Worm (Caenorhabditis elegans) whole organism, young adult: ENCODE results near the gene prdh-1.
A peak's percentile ranks its signal among the peaks of the same experiment; 100 is the strongest.

Experiments used
- B0336.3 ChIP-seq: fragments of 200-800 bp; sonication (Bioruptor generic); IDR thresholded peaks from 2 replicates; pipeline ENCODE4 v1.3.6; 2022; ENCODE audit warnings: missing genetic modification characterization, missing compliant biosample characterization
- C06A6.2 ChIP-seq: fragments of 200-800 bp; sonication (Bioruptor generic); conservative IDR thresholded peaks from 2 replicates; pipeline ENCODE4 v1.3.6; 2022; ENCODE audit warnings: missing genetic modification characterization, missing compliant biosample characterization
- F33H1.4 ChIP-seq: fragments of 200-800 bp; sonication (Bioruptor generic); IDR thresholded peaks from 2 replicates; pipeline ENCODE4 v1.3.6; 2022; ENCODE audit warnings: missing genetic modification reagents, missing genetic modification characterization, missing compliant biosample characterization
- F37B4.10 ChIP-seq: fragments of 200-800 bp; sonication (Bioruptor generic); IDR thresholded peaks from 2 replicates; pipeline ENCODE4 v1.3.6; 2022; ENCODE audit warnings: missing genetic modification characterization, missing compliant biosample characterization
- F49E8.2 ChIP-seq: sonication (generic microtip); optimal IDR thresholded peaks from 3 replicates; lab custom pipeline; 2017; ENCODE audit warnings: missing genetic modification characterization, mild to moderate bottlenecking, missing compliant biosample characterization, antibody characterized with exemption, moderate library complexity; ENCODE audit not compliant: insufficient read depth
- F55B11.4 ChIP-seq: sonication (generic microtip); optimal IDR thresholded peaks from 2 replicates; lab custom pipeline; 2016; ENCODE audit warnings: missing compliant biosample characterization, missing genetic modification characterization, borderline replicate concordance; ENCODE audit not compliant: insufficient read depth
- T26A5.8 ChIP-seq: sonication (generic microtip); optimal IDR thresholded peaks from 2 replicates; lab custom pipeline; 2016; ENCODE audit warnings: missing genetic modification characterization, missing compliant biosample characterization
- Y53G8AR.9 ChIP-seq: fragments of 200-800 bp; sonication (Bioruptor generic); conservative IDR thresholded peaks from 2 replicates; pipeline ENCODE4 v1.3.6; 2022; ENCODE audit warnings: missing genetic modification reagents, missing genetic modification characterization, missing compliant biosample characterization
- Y56A3A.18 ChIP-seq: fragments of 200-800 bp; sonication (Bioruptor generic); IDR thresholded peaks from 2 replicates; pipeline ENCODE4 v1.3.6; 2022; ENCODE audit warnings: missing genetic modification reagents, missing genetic modification characterization, missing compliant biosample characterization
- Y95B8A.8 ChIP-seq: fragments of 200-800 bp; sonication (Bioruptor generic); IDR thresholded peaks from 2 replicates; pipeline ENCODE4 v1.3.6; 2022; ENCODE audit warnings: missing genetic modification reagents, missing genetic modification characterization, missing compliant biosample characterization
- ZK185.1 ChIP-seq: sonication (generic microtip); optimal IDR thresholded peaks from 2 replicates; lab custom pipeline; 2016; ENCODE audit warnings: mild to moderate bottlenecking, missing genetic modification characterization, missing compliant biosample characterization; ENCODE audit not compliant: poor library complexity, severe bottlenecking
- aptf-3 ChIP-seq: fragments of 200-800 bp; sonication (Bioruptor generic); IDR thresholded peaks from 2 replicates; pipeline ENCODE4 v1.3.6; 2022; ENCODE audit warnings: missing genetic modification characterization, missing compliant biosample characterization
- atf-7 ChIP-seq: sonication (generic microtip); optimal IDR thresholded peaks from 2 replicates; lab custom pipeline; 2017; ENCODE audit warnings: mild to moderate bottlenecking, missing genetic modification characterization, missing compliant biosample characterization
- attf-6 ChIP-seq: fragments of 200-800 bp; sonication (Bioruptor generic); IDR thresholded peaks from 2 replicates; pipeline ENCODE4 v1.3.6; 2022; ENCODE audit warnings: missing genetic modification reagents, missing genetic modification characterization, missing compliant biosample characterization
- ceh-100 ChIP-seq: fragments of 200-800 bp; sonication (Bioruptor generic); IDR thresholded peaks from 2 replicates; pipeline ENCODE4 v1.3.6; 2022; ENCODE audit warnings: missing genetic modification reagents, missing genetic modification characterization, missing compliant biosample characterization
- die-1 ChIP-seq: sonication (generic microtip); optimal IDR thresholded peaks from 2 replicates; lab custom pipeline; 2016; ENCODE audit warnings: missing genotype, mild to moderate bottlenecking, missing genetic modification characterization, missing compliant biosample characterization
- dox-1 ChIP-seq: fragments of 200-800 bp; sonication (Bioruptor generic); IDR thresholded peaks from 2 replicates; pipeline ENCODE4 v1.3.6; 2022; ENCODE audit warnings: missing genetic modification reagents, missing genetic modification characterization, missing compliant biosample characterization
- dpff-1 ChIP-seq: sonication (generic microtip); optimal IDR thresholded peaks from 2 replicates; lab custom pipeline; 2017; ENCODE audit warnings: mild to moderate bottlenecking, missing genetic modification characterization, missing compliant biosample characterization
- egl-18 ChIP-seq: fragments of 200-800 bp; sonication (Bioruptor generic); IDR thresholded peaks from 2 replicates; pipeline ENCODE4 v1.3.6; 2022; ENCODE audit warnings: missing genetic modification reagents, missing genetic modification characterization, missing compliant biosample characterization
- hmg-1.2 ChIP-seq: fragments of 200-800 bp; sonication (Bioruptor generic); IDR thresholded peaks from 2 replicates; pipeline ENCODE4 v1.3.6; 2022; ENCODE audit warnings: missing genetic modification reagents, missing genetic modification characterization, missing compliant biosample characterization
- hsf-1 ChIP-seq: fragments of 200-800 bp; sonication (Bioruptor generic); IDR thresholded peaks from 2 replicates; pipeline ENCODE4 v1.3.6; 2022; ENCODE audit warnings: missing genetic modification reagents, missing genetic modification characterization, missing compliant biosample characterization
- lin-35 ChIP-seq, 3 experiments: fragments of 150-350 bp in 2 of 3; sonication (generic microtip) in 1 of 3; optimal IDR thresholded peaks; 2 replicates each; lab custom pipeline; 2014 to 2018; ENCODE audit warnings: missing biosample characterization in 3 of 3, missing genetic modification characterization in 3 of 3, missing genetic modification reagents in 3 of 3
- lin-54 ChIP-seq: fragments of 200-800 bp; sonication (Bioruptor generic); optimal IDR thresholded peaks from 2 replicates; lab custom pipeline; 2018; ENCODE audit warnings: mild to moderate bottlenecking, missing genetic modification characterization, missing compliant biosample characterization
- lir-1 ChIP-seq: fragments of 200-800 bp; sonication (Bioruptor generic); conservative IDR thresholded peaks from 2 replicates; pipeline ENCODE4 v1.3.6; 2022; ENCODE audit warnings: missing genetic modification reagents, missing genetic modification characterization, missing compliant biosample characterization
- lsl-1 ChIP-seq: fragments of 200-800 bp; sonication (Bioruptor generic); optimal IDR thresholded peaks from 2 replicates; lab custom pipeline; 2018; ENCODE audit warnings: mild to moderate bottlenecking, missing genetic modification characterization, moderate library complexity, missing compliant biosample characterization
- madf-3 ChIP-seq: fragments of 200-800 bp; sonication (Bioruptor generic); IDR thresholded peaks from 2 replicates; pipeline ENCODE4 v1.3.6; 2022; ENCODE audit warnings: missing genetic modification reagents, missing genetic modification characterization, missing compliant biosample characterization
- madf-6 ChIP-seq: fragments of 200-800 bp; sonication (Bioruptor generic); IDR thresholded peaks from 2 replicates; pipeline ENCODE4 v1.3.6; 2022; ENCODE audit warnings: missing genetic modification reagents, missing genetic modification characterization, missing compliant biosample characterization
- pbrm-1 ChIP-seq: fragments of 200-800 bp; sonication (Bioruptor generic); IDR thresholded peaks from 2 replicates; pipeline ENCODE4 v1.3.6; 2022; ENCODE audit warnings: missing genetic modification reagents, missing genetic modification characterization, missing compliant biosample characterization
- pha-4 ChIP-seq: fragments of 150-350 bp; sonication (generic microtip); optimal IDR thresholded peaks from 2 replicates; lab custom pipeline; 2014; ENCODE audit warnings: missing biosample characterization, missing genetic modification reagents, missing genetic modification characterization
- rcor-1 ChIP-seq: fragments of 200-800 bp; sonication (Bioruptor generic); IDR thresholded peaks from 2 replicates; pipeline ENCODE4 v1.3.6; 2022; ENCODE audit warnings: missing genetic modification reagents, missing genetic modification characterization, missing compliant biosample characterization
- snpc-1.1 ChIP-seq: sonication (generic microtip); optimal IDR thresholded peaks from 2 replicates; lab custom pipeline; 2017; ENCODE audit warnings: missing genetic modification characterization, mild to moderate bottlenecking, missing compliant biosample characterization, antibody characterized with exemption, moderate library complexity, missing genotype, missing genetic modification reagents; ENCODE audit not compliant: insufficient read depth
- snpc-1.3 ChIP-seq: sonication (generic microtip); optimal IDR thresholded peaks from 2 replicates; lab custom pipeline; 2017; ENCODE audit warnings: missing genetic modification characterization, mild to moderate bottlenecking, missing compliant biosample characterization, antibody characterized with exemption, moderate library complexity, missing genotype, missing genetic modification reagents; ENCODE audit not compliant: insufficient read depth
- snpc-4 ChIP-seq, 5 experiments: fragments of 150-350 bp in 1 of 5; sonication (generic microtip) in 4 of 5; optimal IDR thresholded peaks; 2 replicates each; lab custom pipeline; 2014 to 2018; ENCODE audit warnings: missing genetic modification characterization in 5 of 5, missing biosample characterization in 3 of 5, antibody characterized with exemption in 2 of 5, mild to moderate bottlenecking in 2 of 5, missing compliant biosample characterization in 2 of 5, missing genotype in 2 of 5, moderate library complexity in 2 of 5, missing genetic modification reagents in 1 of 5
- sptf-2 ChIP-seq: fragments of 200-800 bp; sonication (Bioruptor generic); optimal IDR thresholded peaks from 2 replicates; lab custom pipeline; 2018; ENCODE audit warnings: mild to moderate bottlenecking, missing genetic modification characterization, missing compliant biosample characterization
- tbp1 ChIP-seq: fragments of 200-800 bp; sonication (Bioruptor generic); optimal IDR thresholded peaks from 2 replicates; lab custom pipeline; 2018; ENCODE audit warnings: mild to moderate bottlenecking, missing genetic modification characterization, missing compliant biosample characterization
- unc-130 ChIP-seq: sonication (generic microtip); optimal IDR thresholded peaks from 2 replicates; lab custom pipeline; 2016; ENCODE audit warnings: missing genetic modification reagents, missing genetic modification characterization, missing compliant biosample characterization
- zfh-2 ChIP-seq: fragments of 200-800 bp; sonication (Bioruptor generic); conservative IDR thresholded peaks from 2 replicates; pipeline ENCODE4 v1.3.6; 2022; ENCODE audit warnings: missing genetic modification reagents, missing genetic modification characterization, missing compliant biosample characterization
- ztf-3 ChIP-seq: fragments of 200-800 bp; sonication (Bioruptor generic); optimal IDR thresholded peaks from 2 replicates; lab custom pipeline; 2018; ENCODE audit warnings: mild to moderate bottlenecking, missing genetic modification characterization, missing compliant biosample characterization
- ztf-6 ChIP-seq: fragments of 200-800 bp; sonication (Bioruptor generic); IDR thresholded peaks from 2 replicates; pipeline ENCODE4 v1.3.6; 2022; ENCODE audit warnings: missing genetic modification reagents, missing genetic modification characterization, missing compliant biosample characterization

Gene prdh-1

DNA sequence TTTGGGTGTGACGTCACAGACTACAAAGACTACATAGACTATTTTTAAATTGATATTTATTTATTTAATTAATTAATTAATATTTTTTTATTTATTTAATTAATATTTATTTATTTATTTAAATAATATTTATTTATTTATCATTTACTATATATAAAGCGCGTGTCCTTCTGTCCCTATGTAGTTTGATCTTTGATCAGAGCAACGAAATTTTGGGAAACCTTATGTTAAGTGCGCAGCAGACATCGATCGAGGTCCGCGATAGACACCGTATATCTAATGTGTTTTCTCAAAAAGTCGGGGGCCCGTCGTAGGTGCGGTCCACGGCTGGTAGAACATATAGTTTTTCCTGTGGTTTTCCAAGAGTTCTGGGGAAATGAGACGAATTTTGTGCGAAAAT lies 8.5 kb upstream of the prdh-1 start:
- TF ChIP-seq pbrm-1 (peak; percentile 73), lsl-1 (GFP tag; lab: Kevin White, UChicago) (peak; percentile 6), tbp1 (GFP tag; lab: Kevin White, UChicago) (peak; percentile 1), snpc-1.1 (peak; percentile 30), hmg-1.2 (GFP tag; lab: Robert Waterston, UW) (peak; percentile 68), attf-6 (GFP tag; lab: Robert Waterston, UW) (peak; percentile 94), snpc-4 (GFP tag; optimal IDR thresholded peaks at IDR 0.05; lab: Kevin White, UChicago) (peak; percentile 29), snpc-4 (tag; optimal IDR thresholded peaks at IDR 0.05; lab: Kevin White, UChicago) (peak in 2 of 4 experiments; percentile 38 to 89)

DNA sequence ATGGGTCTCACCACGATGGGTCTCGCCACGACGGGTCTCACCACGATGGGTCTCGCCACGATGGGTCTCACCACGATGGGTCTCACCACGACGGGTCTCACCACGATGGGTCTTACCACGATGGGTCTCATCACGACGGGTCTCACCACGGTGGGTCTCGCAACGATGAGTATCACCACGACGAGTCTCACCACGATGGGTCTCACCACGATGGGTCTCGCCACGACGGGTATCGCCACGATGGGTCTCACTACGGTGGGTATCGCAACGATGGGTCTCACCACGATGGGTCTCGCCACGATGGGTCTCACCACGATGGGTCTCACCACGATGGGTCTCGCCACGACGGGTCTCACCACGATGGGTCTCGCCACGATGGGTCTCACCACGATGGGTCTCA lies 8.0 kb upstream of the prdh-1 start:
- TF ChIP-seq F37B4.10 (GFP tag; lab: Robert Waterston, UW) (0 out of 2 replicates have a peak, but pooled peaks have one; percentile 1), F33H1.4 (peak; percentile 62), lsl-1 (GFP tag; lab: Kevin White, UChicago) (peak; percentile 17), zfh-2 (GFP tag; lab: Robert Waterston, UW) (peak; percentile 32; the same call in 1 of the 2 replicates), madf-3 (0 out of 2 replicates have a peak, but pooled peaks have one; percentile 6)
- TF ChIP-seq, all 124 proteins: peak for 5; not testable (repeated sequence) for 119

DNA sequence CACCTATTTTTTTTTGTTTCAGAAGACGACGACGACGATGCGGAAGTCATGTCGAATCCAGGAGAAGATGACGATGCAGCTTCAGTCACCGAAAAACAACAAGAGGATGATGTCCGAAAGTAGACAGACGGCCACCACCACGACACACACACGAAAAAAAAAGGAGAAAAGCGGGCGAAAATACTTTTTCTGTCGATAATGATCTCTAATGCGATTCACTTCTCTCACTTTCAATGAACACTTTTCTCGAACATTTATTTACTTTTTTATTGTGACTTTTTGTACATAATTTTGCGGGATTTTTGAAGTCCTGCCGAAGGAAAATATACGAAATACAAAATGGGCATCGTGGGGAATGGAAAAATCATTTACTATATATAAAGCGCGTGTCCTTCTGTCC lies 7.5 kb upstream of the prdh-1 start:
- TF ChIP-seq snpc-4 (GFP tag; optimal IDR thresholded peaks at IDR 0.05; lab: Kevin White, UChicago) (no peak), snpc-4 (tag; optimal IDR thresholded peaks at IDR 0.05; lab: Kevin White, UChicago) (peak in 1 of 4 experiments; percentile 50), egl-18 (GFP tag; lab: Robert Waterston, UW) (no peak), attf-6 (GFP tag; lab: Robert Waterston, UW) (peak; percentile 69), zfh-2 (GFP tag; lab: Robert Waterston, UW) (no peak)

DNA sequence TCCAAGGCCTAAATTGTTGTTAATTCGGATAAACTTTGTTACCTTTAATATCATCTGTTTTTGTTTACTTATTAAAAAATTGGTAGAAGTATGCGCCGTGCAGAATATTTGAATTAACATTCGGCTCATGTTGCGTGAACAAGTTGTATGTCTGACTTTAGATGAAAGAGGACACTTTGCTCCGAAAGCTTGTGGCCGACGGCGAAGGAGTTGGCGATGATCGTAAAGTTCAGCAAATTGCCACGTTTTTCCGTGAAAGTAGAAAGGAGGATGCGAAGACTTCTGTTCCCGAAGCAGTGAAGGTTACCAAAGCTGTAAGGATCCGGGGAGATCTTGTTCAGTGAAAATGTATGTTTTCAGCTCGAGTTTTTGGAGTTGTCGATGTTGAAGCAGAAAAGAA lies 6.2 kb upstream of the prdh-1 start, which contains the start of gene thoc-7:
Gene thoc-7 (plus strand): TSS at position 162 of the 400 bp plus-strand sequence.
- TF ChIP-seq lin-35 (GFP tag; optimal IDR thresholded peaks at IDR 0.05; lab: Kevin White, UChicago), result no peak
- TF ChIP-seq dpff-1, result no peak
- TF ChIP-seq snpc-1.3 (tag; lab: Kevin White, UChicago), result peak; percentile 41
- peak; percentile 87; the same call in 1 of the 2 replicates for TF ChIP-seq Y56A3A.18 (GFP tag; lab: Robert Waterston, UW)
- TF ChIP-seq snpc-4 (GFP tag; optimal IDR thresholded peaks at IDR 0.05; lab: Kevin White, UChicago), result peak; percentile 35
- TF ChIP-seq snpc-4 (tag; optimal IDR thresholded peaks at IDR 0.05; lab: Kevin White, UChicago), result peak; percentile 7 to 94 (median 60)
- no peak for TF ChIP-seq unc-130 (GFP tag; lab: Kevin White, UChicago)
- no peak for TF ChIP-seq lir-1
- no peak for TF ChIP-seq ZK185.1 (tag; lab: Kevin White, UChicago)
- TF ChIP-seq Y95B8A.8 (GFP tag; lab: Robert Waterston, UW), result 0 out of 2 replicates have a peak, but pooled peaks have one; percentile 5
- TF ChIP-seq lin-54 (GFP tag; lab: Kevin White, UChicago), result peak; percentile 70
- TF ChIP-seq pha-4 (tag; lab: Kevin White, UChicago), result no peak
- TF ChIP-seq F49E8.2, result peak; percentile 84
- 0 out of 2 replicates have a peak, but pooled peaks have one; percentile 39 for TF ChIP-seq ceh-100 (GFP tag; lab: Robert Waterston, UW)
- no peak for TF ChIP-seq aptf-3
- TF ChIP-seq madf-6 (GFP tag; lab: Robert Waterston, UW), result peak; percentile 86
- no peak for TF ChIP-seq F55B11.4 (tag; lab: Kevin White, UChicago)
- no peak for TF ChIP-seq ztf-6 (GFP tag; lab: Robert Waterston, UW)
- TF ChIP-seq atf-7 (tag; lab: Kevin White, UChicago), result peak; percentile 54
- TF ChIP-seq die-1 (tag; lab: Kevin White, UChicago), result peak; percentile 57
- peak; percentile 32; the same call in 1 of the 2 replicates for TF ChIP-seq dox-1 (GFP tag; lab: Robert Waterston, UW)
- TF ChIP-seq T26A5.8 (tag; lab: Kevin White, UChicago), result no peak
- peak; percentile 91 for TF ChIP-seq B0336.3
- TF ChIP-seq lsl-1 (GFP tag; lab: Kevin White, UChicago), result peak; percentile 53
- peak; percentile 77 for TF ChIP-seq Y53G8AR.9 (GFP tag; lab: Robert Waterston, UW)
- 0 out of 2 replicates have a peak, but pooled peaks have one; percentile 15 for TF ChIP-seq egl-18 (GFP tag; lab: Robert Waterston, UW)
- peak; percentile 71 for TF ChIP-seq tbp1 (GFP tag; lab: Kevin White, UChicago)
- no peak for TF ChIP-seq C06A6.2 (GFP tag; lab: Robert Waterston, UW)
- no peak for TF ChIP-seq ztf-3
- peak; percentile 37; the same call in 1 of the 2 replicates for TF ChIP-seq hmg-1.2 (GFP tag; lab: Robert Waterston, UW)
- TF ChIP-seq hsf-1, result peak; percentile 80
- peak; percentile 71 for TF ChIP-seq rcor-1 (GFP tag; lab: Robert Waterston, UW)
- TF ChIP-seq sptf-2 (GFP tag; lab: Kevin White, UChicago), result no peak
